Worm (Caenorhabditis elegans): ENCODE measurements around the gene F47B10.3.
A peak's percentile ranks its signal among the peaks of the same experiment; 100 is the strongest.

ce11 chrX:10881984-10882383, 10.0 kb upstream of the F47B10.3 start, which contains the start of gene T21E8.6:
- no peak for TF ChIP-seq unc-39 (tag; optimal IDR thresholded peaks at IDR 0.05)
- TF ChIP-seq unc-62 (GFP tag; optimal IDR thresholded peaks at IDR 0.05 in 1 of 2) = peak in 1 of 2 experiments; percentile 56
- no peak for TF ChIP-seq unc-62 (tag; optimal IDR thresholded peaks at IDR 0.05)
- TF ChIP-seq duxl-1 (tag; optimal IDR thresholded peaks at IDR 0.05; ENCODE audit: poor library complexity) = no peak
- TF ChIP-seq mxl-2 (GFP tag; conservative IDR thresholded peaks at IDR 0.05) = no peak
- TF ChIP-seq ztf-11 (tag; optimal IDR thresholded peaks at IDR 0.05) = no peak
- TF ChIP-seq nhr-6 (tag; optimal IDR thresholded peaks at IDR 0.05) = no peak
- TF ChIP-seq nhr-237 (tag; optimal IDR thresholded peaks at IDR 0.05) = no peak
- no peak for TF ChIP-seq F26F4.8 (GFP tag; conservative IDR thresholded peaks at IDR 0.05)
- no peak for TF ChIP-seq ceh-82 (tag; optimal IDR thresholded peaks at IDR 0.05)
- TF ChIP-seq nhr-76 (tag; optimal IDR thresholded peaks at IDR 0.05) = no peak
- TF ChIP-seq aly-2 (tag; optimal IDR thresholded peaks at IDR 0.05) = no peak
- TF ChIP-seq T26A8.4 (GFP tag; IDR thresholded peaks at IDR 0.05) = no peak
- TF ChIP-seq lin-29 (GFP tag; IDR thresholded peaks at IDR 0.05) = no peak

Data from whole organism, L4 larva.